Fruit fly (Drosophila melanogaster) whole organism, embryonic: ENCODE data around the gene CG43331.

Experiments
- Atf3 ChIP-seq: fragments of 200-800 bp; sonication (Bioruptor generic); optimal IDR thresholded peaks from 3 replicates; lab custom pipeline; 2016; ENCODE audit warnings: missing biosample characterization, missing genetic modification characterization
- BEAF-32 ChIP-seq: fragments of 200-800 bp; sonication (Bioruptor generic); optimal IDR thresholded peaks from 3 replicates; lab custom pipeline; 2017; ENCODE audit warnings: missing biosample characterization, missing genetic modification characterization, mild to moderate bottlenecking, moderate library complexity, missing genetic modification reagents
- BtbVII ChIP-seq: fragments of 200-800 bp; sonication (Bioruptor generic); optimal IDR thresholded peaks from 3 replicates; lab custom pipeline; 2017; ENCODE audit warnings: missing biosample characterization, mild to moderate bottlenecking, missing genetic modification characterization
- CG10979 ChIP-seq: fragments of 200-800 bp; sonication (Bioruptor generic); optimal IDR thresholded peaks from 2 replicates; lab custom pipeline; 2018; ENCODE audit warnings: missing biosample characterization, mild to moderate bottlenecking, missing genetic modification characterization, moderate library complexity
- CG1233 ChIP-seq: fragments of 200-800 bp; sonication (Bioruptor generic); optimal IDR thresholded peaks from 4 replicates; lab custom pipeline; 2018; ENCODE audit warnings: missing biosample characterization, mild to moderate bottlenecking, missing genetic modification characterization
- CG12391 ChIP-seq: fragments of 200-800 bp; sonication (Bioruptor generic); optimal IDR thresholded peaks from 3 replicates; lab custom pipeline; 2018; ENCODE audit warnings: missing biosample characterization, mild to moderate bottlenecking, missing genetic modification characterization, moderate library complexity
- CG13296 ChIP-seq: fragments of 200-800 bp; sonication (Bioruptor generic); optimal IDR thresholded peaks from 3 replicates; lab custom pipeline; 2018; ENCODE audit warnings: missing biosample characterization, mild to moderate bottlenecking, missing genetic modification characterization
- CG14441 ChIP-seq: fragments of 200-800 bp; sonication (Bioruptor generic); IDR thresholded peaks from 2 replicates; pipeline ENCODE4 v1.3.6; 2022; ENCODE audit warnings: missing biosample characterization, missing genetic modification characterization
- CG16779 ChIP-seq: fragments of 200-800 bp; sonication (Bioruptor generic); IDR thresholded peaks from 2 replicates; pipeline ENCODE4 v1.3.6; 2022; ENCODE audit warnings: missing biosample characterization, missing genetic modification characterization
- CG17912 ChIP-seq: fragments of 200-800 bp; sonication (Bioruptor generic); optimal IDR thresholded peaks from 2 replicates; lab custom pipeline; 2018; ENCODE audit warnings: missing biosample characterization, mild to moderate bottlenecking, missing genetic modification characterization
- CG18011 ChIP-seq: fragments of 200-800 bp; sonication (Bioruptor generic); optimal IDR thresholded peaks from 2 replicates; lab custom pipeline; 2017; ENCODE audit warnings: missing biosample characterization, missing genetic modification characterization, mild to moderate bottlenecking, moderate library complexity, missing genotype
- CG18764 ChIP-seq: fragments of 200-800 bp; sonication (Bioruptor generic); optimal IDR thresholded peaks from 3 replicates; lab custom pipeline; 2016; ENCODE audit warnings: missing biosample characterization, missing genetic modification characterization
- CG3065 ChIP-seq: fragments of 200-800 bp; sonication (Bioruptor generic); optimal IDR thresholded peaks from 2 replicates; lab custom pipeline; 2016; ENCODE audit warnings: missing biosample characterization, missing genetic modification characterization
- CG31388 ChIP-seq: fragments of 200-800 bp; sonication (Bioruptor generic); optimal IDR thresholded peaks from 2 replicates; lab custom pipeline; 2016; ENCODE audit warnings: missing biosample characterization, missing genetic modification characterization
- CG33213 ChIP-seq: fragments of 200-800 bp; sonication (Bioruptor generic); optimal IDR thresholded peaks from 3 replicates; lab custom pipeline; 2016; ENCODE audit warnings: missing biosample characterization, missing genetic modification characterization
- CG33557 ChIP-seq: fragments of 200-800 bp; sonication (Bioruptor generic); optimal IDR thresholded peaks from 2 replicates; lab custom pipeline; 2019; ENCODE audit warnings: missing biosample characterization, mild to moderate bottlenecking, missing genetic modification characterization, moderate library complexity
- CG3726 ChIP-seq: fragments of 200-800 bp; sonication (Bioruptor generic); IDR thresholded peaks from 3 replicates; pipeline ENCODE4, ENCODE4 v1.3.6; 2022; ENCODE audit warnings: missing biosample characterization, missing genetic modification characterization
- CG6813 ChIP-seq: fragments of 200-800 bp; sonication (Bioruptor generic); optimal IDR thresholded peaks from 2 replicates; lab custom pipeline; 2017; ENCODE audit warnings: missing biosample characterization, missing genetic modification characterization, mild to moderate bottlenecking, moderate library complexity, missing genetic modification reagents
- CG8089 ChIP-seq: fragments of 200-800 bp; sonication (Bioruptor generic); optimal IDR thresholded peaks from 3 replicates; lab custom pipeline; 2016; ENCODE audit warnings: missing biosample characterization, missing genetic modification characterization
- CG8281 ChIP-seq: fragments of 200-800 bp; sonication (Bioruptor generic); optimal IDR thresholded peaks from 2 replicates; lab custom pipeline; 2018; ENCODE audit warnings: missing biosample characterization, mild to moderate bottlenecking, missing genetic modification characterization, moderate library complexity
- CG8478 ChIP-seq: fragments of >200 bp; optimal IDR thresholded peaks from 2 replicates; lab custom pipeline; 2018
- CG8924 ChIP-seq: fragments of 200-800 bp; optimal IDR thresholded peaks from 3 replicates; lab custom pipeline; 2019; ENCODE audit warnings: missing biosample characterization, mild to moderate bottlenecking, missing genetic modification characterization, moderate library complexity
- CHES-1-like ChIP-seq: fragments of 200-800 bp; sonication (Bioruptor generic); optimal IDR thresholded peaks from 2 replicates; lab custom pipeline; 2016; ENCODE audit warnings: missing biosample characterization, missing genetic modification characterization
- Dfd ChIP-seq, 2 experiments: fragments of >200 bp; optimal IDR thresholded peaks; 2 replicates each; lab custom pipeline; 2017; ENCODE audit warnings: missing biosample characterization in 2 of 2, missing genetic modification characterization in 2 of 2
- Eip74EF ChIP-seq, 2 experiments: fragments of 200-800 bp in 1 of 2; fragments of >200 bp in 1 of 2; sonication (Bioruptor generic) in 1 of 2; optimal IDR thresholded peaks; 2 replicates each; lab custom pipeline; 2017 to 2019; ENCODE audit warnings: missing biosample characterization in 2 of 2, missing genetic modification characterization in 2 of 2, mild to moderate bottlenecking in 1 of 2, moderate library complexity in 1 of 2
- Elba2 ChIP-seq: fragments of 200-800 bp; sonication (Bioruptor generic); optimal IDR thresholded peaks from 3 replicates; lab custom pipeline; 2016; ENCODE audit warnings: missing biosample characterization, missing genetic modification characterization
- Gug ChIP-seq: fragments of 200-800 bp; sonication (Bioruptor generic); IDR thresholded peaks from 4 replicates; pipeline ENCODE4 v1.3.6; 2022; ENCODE audit warnings: missing biosample characterization, missing genetic modification characterization
- H2.0 ChIP-seq: fragments of 200-800 bp; sonication (Bioruptor generic); IDR thresholded peaks from 2 replicates; pipeline ENCODE4 v1.3.6; 2022; ENCODE audit warnings: missing biosample characterization, missing genetic modification characterization
- HLH4C ChIP-seq: fragments of 200-800 bp; sonication (Bioruptor generic); IDR thresholded peaks from 3 replicates; pipeline ENCODE4 v1.3.6; 2022; ENCODE audit warnings: missing biosample characterization, missing genetic modification characterization; ENCODE audit not compliant: partially characterized antibody
- Jarid2 ChIP-seq: fragments of 200-800 bp; sonication (Bioruptor generic); optimal IDR thresholded peaks from 3 replicates; lab custom pipeline; 2017; ENCODE audit warnings: mild to moderate bottlenecking, missing biosample characterization, missing genetic modification reagents, missing genetic modification characterization
- MESR4 ChIP-seq: fragments of 200-800 bp; sonication (Bioruptor generic); optimal IDR thresholded peaks from 2 replicates; lab custom pipeline; 2018; ENCODE audit warnings: missing biosample characterization, mild to moderate bottlenecking, missing genetic modification characterization, moderate library complexity
- Nf-YB ChIP-seq: fragments of 200-800 bp; sonication (Bioruptor generic); optimal IDR thresholded peaks from 3 replicates; lab custom pipeline; 2019; ENCODE audit warnings: missing biosample characterization, mild to moderate bottlenecking, missing genetic modification characterization, moderate library complexity
- Nf-YC ChIP-seq: fragments of 200-800 bp; optimal IDR thresholded peaks from 3 replicates; lab custom pipeline; 2019; ENCODE audit warnings: missing biosample characterization, mild to moderate bottlenecking, missing genetic modification characterization, moderate library complexity
- Ssrp ChIP-seq: fragments of 200-800 bp; sonication (Bioruptor generic); optimal IDR thresholded peaks from 2 replicates; lab custom pipeline; 2018; ENCODE audit warnings: missing biosample characterization, mild to moderate bottlenecking, missing genetic modification characterization, moderate library complexity
- amos ChIP-seq: fragments of 200-800 bp; sonication (Bioruptor generic); IDR thresholded peaks from 2 replicates; pipeline ENCODE4 v1.3.6; 2022; ENCODE audit warnings: missing biosample characterization, missing genetic modification characterization; ENCODE audit not compliant: partially characterized antibody
- cato ChIP-seq: fragments of 200-800 bp; sonication (Bioruptor generic); optimal IDR thresholded peaks from 2 replicates; lab custom pipeline; 2016; ENCODE audit warnings: missing biosample characterization, missing genetic modification characterization, borderline replicate concordance
- fd3F ChIP-seq: fragments of 200-800 bp; sonication (Bioruptor generic); optimal IDR thresholded peaks from 2 replicates; lab custom pipeline; 2018; ENCODE audit warnings: missing biosample characterization, mild to moderate bottlenecking, missing genetic modification characterization, moderate library complexity
- fd96Cb ChIP-seq: fragments of 200-800 bp; sonication (Bioruptor generic); optimal IDR thresholded peaks from 2 replicates; lab custom pipeline; 2018; ENCODE audit warnings: missing biosample characterization, mild to moderate bottlenecking, missing genetic modification characterization, moderate library complexity
- lilli ChIP-seq: fragments of 200-800 bp; sonication (Bioruptor generic); optimal IDR thresholded peaks from 3 replicates; lab custom pipeline; 2016; ENCODE audit warnings: missing biosample characterization, missing genetic modification characterization
- lmd ChIP-seq: fragments of 200-800 bp; sonication (Bioruptor generic); IDR thresholded peaks from 2 replicates; pipeline ENCODE4 v1.3.6; 2022; ENCODE audit warnings: missing biosample characterization, missing genetic modification characterization
- nau ChIP-seq: fragments of 200-800 bp; sonication (Bioruptor generic); optimal IDR thresholded peaks from 3 replicates; lab custom pipeline; 2017; ENCODE audit warnings: missing biosample characterization, mild to moderate bottlenecking, missing genetic modification characterization, missing genetic modification reagents
- nom ChIP-seq: fragments of 200-800 bp; sonication (Bioruptor generic); optimal IDR thresholded peaks from 2 replicates; lab custom pipeline; 2017; ENCODE audit warnings: missing biosample characterization, missing genetic modification characterization, mild to moderate bottlenecking, moderate library complexity, missing genetic modification reagents
- rib ChIP-seq: fragments of 200-800 bp; sonication (Bioruptor generic); IDR thresholded peaks from 2 replicates; pipeline ENCODE4 v1.3.6; 2022; ENCODE audit warnings: missing biosample characterization, missing genetic modification characterization
- row ChIP-seq: fragments of 200-800 bp; sonication (Bioruptor generic); IDR thresholded peaks from 3 replicates; pipeline ENCODE4 v1.3.6; 2022; ENCODE audit warnings: missing biosample characterization, missing genetic modification characterization
- run ChIP-seq: fragments of 200-800 bp; sonication (Bioruptor generic); optimal IDR thresholded peaks from 3 replicates; lab custom pipeline; 2018; ENCODE audit warnings: missing biosample characterization, mild to moderate bottlenecking, missing genetic modification characterization
- scrt ChIP-seq: fragments of 200-800 bp; sonication (Bioruptor generic); optimal IDR thresholded peaks from 2 replicates; lab custom pipeline; 2018; ENCODE audit warnings: missing biosample characterization, mild to moderate bottlenecking, missing genetic modification characterization, moderate library complexity
- slou ChIP-seq: fragments of 200-800 bp; sonication (Bioruptor generic); optimal IDR thresholded peaks from 3 replicates; lab custom pipeline; 2016; ENCODE audit warnings: missing biosample characterization, missing genetic modification characterization
- zf30C ChIP-seq: fragments of 200-800 bp; sonication (Bioruptor generic); optimal IDR thresholded peaks from 3 replicates; lab custom pipeline; 2018; ENCODE audit warnings: missing biosample characterization, mild to moderate bottlenecking, missing genetic modification characterization
- zfh1 ChIP-seq: fragments of 200-800 bp; sonication (Bioruptor generic); IDR thresholded peaks from 3 replicates; pipeline ENCODE4 v1.3.6; 2022; ENCODE audit warnings: missing biosample characterization, missing genetic modification characterization

Gene CG43331

dm6 chr3L:22471586-22472291, 31.9 kb downstream of the CG43331 start (continued):
- TF ChIP-seq slou (no peak), Jarid2 (GFP tag; lab: Kevin White, UChicago) (peak; percentile 34), CG16779 (GFP tag; lab: Robert Waterston, UW) (no peak), Nf-YC (tag; lab: Kevin White, UChicago) (no peak), CG8478 (no peak), cato (GFP tag; lab: Kevin White, UChicago) (no peak), CG31388 (no peak), amos (GFP tag; lab: Robert Waterston, UW) (no peak), row (GFP tag; lab: Robert Waterston, UW) (peak; percentile 74), CG6813 (GFP tag; lab: Kevin White, UChicago) (peak; percentile 18), CG13296 (GFP tag; lab: Kevin White, UChicago) (peak; percentile 52), zfh1 (GFP tag; lab: Robert Waterston, UW) (no peak), nom (GFP tag; lab: Kevin White, UChicago) (no peak), scrt (GFP tag; lab: Kevin White, UChicago) (peak; percentile 33), MESR4 (GFP tag; lab: Kevin White, UChicago) (no peak), zf30C (GFP tag; lab: Kevin White, UChicago) (peak; percentile 48), CG33213 (GFP tag; lab: Kevin White, UChicago) (no peak), CG8281 (tag; lab: Kevin White, UChicago) (no peak), CG18011 (GFP tag; lab: Kevin White, UChicago) (no peak), BEAF-32 (GFP tag; lab: Kevin White, UChicago) (no peak), Eip74EF (GFP tag; optimal IDR thresholded peaks at IDR 0.05; lab: Kevin White, UChicago) (no peak), CHES-1-like (GFP tag; lab: Kevin White, UChicago) (no peak), CG10979 (tag; lab: Kevin White, UChicago) (no peak), CG3065 (GFP tag; lab: Kevin White, UChicago) (no peak), CG8924 (tag; lab: Kevin White, UChicago) (peak; percentile 66), run (tag; lab: Kevin White, UChicago) (peak; percentile 11), fd3F (GFP tag; lab: Kevin White, UChicago) (peak; percentile 51), CG33557 (GFP tag; lab: Kevin White, UChicago) (no peak), CG8089 (GFP tag; lab: Kevin White, UChicago) (no peak), Ssrp (tag; lab: Kevin White, UChicago) (peak; percentile 17), nau (no peak), CG17912 (GFP tag; lab: Kevin White, UChicago) (no peak), HLH4C (no peak), lilli (GFP tag; lab: Kevin White, UChicago) (no peak), Dfd (GFP tag; optimal IDR thresholded peaks at IDR 0.05; lab: Kevin White, UChicago) (no peak), Nf-YB (peak; percentile 39), CG1233 (GFP tag; lab: Kevin White, UChicago) (peak; percentile 50), fd96Cb (tag; lab: Kevin White, UChicago) (peak; percentile 38), CG18764 (no peak), rib (GFP tag; lab: Robert Waterston, UW) (peak; percentile 41; the same call in 1 of the 2 replicates), Atf3 (no peak), Elba2 (GFP tag; lab: Kevin White, UChicago) (no peak), Gug (no peak; the same call in 3 of the 4 replicates), CG12391 (peak; percentile 50), lmd (GFP tag; lab: Robert Waterston, UW) (peak; percentile 48; the same call in 1 of the 2 replicates), CG3726 (GFP tag; lab: Robert Waterston, UW) (no peak), CG14441 (GFP tag; lab: Robert Waterston, UW) (peak; percentile 54), H2.0 (GFP tag; lab: Robert Waterston, UW) (peak; percentile 51), BtbVII (GFP tag; lab: Kevin White, UChicago) (peak; percentile 61)
